Worm (Caenorhabditis elegans) whole organism, L4/young adult: Measurements from ENCODE around the gene ceh-84.

Source experiments
- W03F9.2 ChIP-seq: fragments of 150-350 bp; optimal IDR thresholded peaks from 2 replicates; lab custom pipeline; 2014; ENCODE audit warnings: missing biosample characterization, missing genetic modification characterization
- dao-5 ChIP-seq: sonication (generic microtip); optimal IDR thresholded peaks from 2 replicates; lab custom pipeline; 2016; ENCODE audit warnings: missing genotype, missing genetic modification characterization, moderate library complexity, missing compliant biosample characterization
- him-1 ChIP-seq: sonication (generic microtip); optimal IDR thresholded peaks from 2 replicates; lab custom pipeline; 2016; ENCODE audit warnings: missing genotype, missing genetic modification reagents, missing genetic modification characterization, missing compliant biosample characterization

- TF ChIP-seq dao-5 (tag; lab: Kevin White, UChicago) = no peak
- no peak for TF ChIP-seq him-1
- TF ChIP-seq W03F9.2 = no peak
Measured at ce11 chrII:2028712-2029111, 28.1 kb upstream of the ceh-84 start, which contains the start of gene bath-1.
